Worm (Caenorhabditis elegans): ENCODE results near the gene ZK930.4.

DNA sequence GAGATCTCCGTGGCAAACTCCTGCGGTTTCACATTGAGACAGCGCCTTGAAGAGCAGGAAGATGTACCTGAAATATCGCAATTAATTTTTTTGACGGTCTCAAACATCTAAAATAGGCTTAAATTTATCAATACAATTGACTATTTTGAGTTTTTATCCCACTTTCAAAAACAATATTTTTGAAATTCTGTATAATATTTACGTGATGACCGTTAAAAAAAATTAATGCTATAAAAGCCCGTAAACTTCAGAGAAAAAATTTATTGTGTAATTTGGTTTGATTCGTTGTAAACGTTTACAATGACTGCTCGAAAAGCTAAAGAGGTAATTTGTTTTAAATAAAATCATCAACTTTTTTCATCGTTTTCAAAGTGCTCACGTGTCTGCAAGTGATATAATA is 8.0 kb downstream of the ZK930.4 start, which contains the start of gene ZK930.7:
- no peak for TF ChIP-seq tbx-7 (tag; optimal IDR thresholded peaks at IDR 0.05)
- TF ChIP-seq C08G9.2 (tag; optimal IDR thresholded peaks at IDR 0.05) = no peak
- TF ChIP-seq ama-1 (optimal IDR thresholded peaks at IDR 0.05) = no peak
- no peak for TF ChIP-seq unc-55 (GFP tag; optimal IDR thresholded peaks at IDR 0.05)
- no peak for TF ChIP-seq lin-11 (tag; optimal IDR thresholded peaks at IDR 0.05)
- TF ChIP-seq nhr-11 (tag; optimal IDR thresholded peaks at IDR 0.05) = no peak
- TF ChIP-seq K09A11.1 (tag; optimal IDR thresholded peaks at IDR 0.05; ENCODE audit: insufficient read depth) = no peak
- TF ChIP-seq nhr-232 (tag; optimal IDR thresholded peaks at IDR 0.05) = no peak

Measured in whole organism, late embryonic.